Fruit fly (Drosophila melanogaster) whole organism, embryonic: ENCODE results near the gene MED15.
A peak's percentile ranks its signal among the peaks of the same experiment; 100 is the strongest.

ENCODE experiments used
- BEAF-32 ChIP-seq: fragments of 200-800 bp; sonication (Bioruptor generic); optimal IDR thresholded peaks from 3 replicates; lab custom pipeline; 2017; ENCODE audit warnings: missing biosample characterization, missing genetic modification characterization, mild to moderate bottlenecking, moderate library complexity, missing genetic modification reagents
- Bgb ChIP-seq: fragments of 200-800 bp; sonication (Bioruptor generic); IDR thresholded peaks from 2 replicates; pipeline ENCODE4 v1.3.6; 2022; ENCODE audit warnings: missing biosample characterization, missing genetic modification characterization; ENCODE audit not compliant: partially characterized antibody
- Bteb2 ChIP-seq: fragments of 200-800 bp; sonication (Bioruptor generic); optimal IDR thresholded peaks from 2 replicates; lab custom pipeline; 2016; ENCODE audit warnings: missing biosample characterization, missing genetic modification characterization
- CG10366 ChIP-seq: fragments of 200-800 bp; sonication (Bioruptor generic); IDR thresholded peaks from 2 replicates; pipeline ENCODE4 v1.3.6; 2022; ENCODE audit warnings: missing biosample characterization, missing genetic modification characterization
- CG13287 ChIP-seq: fragments of 200-800 bp; sonication (Bioruptor generic); IDR thresholded peaks from 2 replicates; pipeline ENCODE4 v1.3.6; 2022; ENCODE audit warnings: missing biosample characterization, missing genetic modification characterization; ENCODE audit not compliant: partially characterized antibody
- CG13624 ChIP-seq: fragments of 200-800 bp; sonication (Bioruptor generic); optimal IDR thresholded peaks from 2 replicates; lab custom pipeline; 2016; ENCODE audit warnings: missing biosample characterization, missing genetic modification characterization
- CG14710 ChIP-seq: fragments of 200-800 bp; sonication (Bioruptor generic); optimal IDR thresholded peaks from 3 replicates; lab custom pipeline; 2019; ENCODE audit warnings: missing biosample characterization, mild to moderate bottlenecking, missing genetic modification characterization, moderate library complexity
- CG14860 ChIP-seq: fragments of 200-800 bp; sonication (Bioruptor generic); IDR thresholded peaks from 3 replicates; pipeline ENCODE4 v1.3.6; 2022; ENCODE audit warnings: missing biosample characterization, missing genetic modification characterization; ENCODE audit not compliant: partially characterized antibody
- CG1602 ChIP-seq: fragments of 200-800 bp; sonication (Bioruptor generic); optimal IDR thresholded peaks from 3 replicates; lab custom pipeline; 2016; ENCODE audit warnings: missing biosample characterization, missing genetic modification characterization
- CG4360 ChIP-seq: fragments of 200-800 bp; sonication (Bioruptor generic); IDR thresholded peaks from 2 replicates; pipeline ENCODE4 v1.3.6; 2022; ENCODE audit warnings: missing biosample characterization, missing genetic modification characterization
- CG6791 ChIP-seq: fragments of 200-800 bp; sonication (Bioruptor generic); IDR thresholded peaks from 3 replicates; pipeline ENCODE4 v1.3.6; 2022; ENCODE audit warnings: missing biosample characterization, missing genetic modification characterization; ENCODE audit not compliant: partially characterized antibody
- CG7556 ChIP-seq: fragments of 200-800 bp; sonication (Bioruptor generic); optimal IDR thresholded peaks from 2 replicates; lab custom pipeline; 2017; ENCODE audit warnings: missing biosample characterization, mild to moderate bottlenecking, missing genetic modification characterization
- CG7963 ChIP-seq: fragments of 200-800 bp; sonication (Bioruptor generic); IDR thresholded peaks from 3 replicates; pipeline ENCODE4 v1.3.6; 2022; ENCODE audit warnings: missing biosample characterization, missing genetic modification characterization; ENCODE audit not compliant: partially characterized antibody
- CG9932 ChIP-seq: fragments of 200-800 bp; sonication (Bioruptor generic); IDR thresholded peaks from 2 replicates; pipeline ENCODE4 v1.3.6; 2022; ENCODE audit warnings: missing biosample characterization, missing genetic modification characterization
- CrebB ChIP-seq: fragments of 200-800 bp; sonication (Bioruptor generic); optimal IDR thresholded peaks from 3 replicates; lab custom pipeline; 2018; ENCODE audit warnings: missing biosample characterization, mild to moderate bottlenecking, missing genetic modification characterization
- D ChIP-seq, 2 experiments: fragments of 200-800 bp in 1 of 2; fragments of >200 bp in 1 of 2; sonication (Bioruptor generic) in 1 of 2; optimal IDR thresholded peaks; 2 replicates in 1 of 2; 3 replicates in 1 of 2; lab custom pipeline; 2017; ENCODE audit warnings: mild to moderate bottlenecking in 1 of 2, missing biosample characterization in 1 of 2, missing genetic modification characterization in 1 of 2, missing genetic modification reagents in 1 of 2
- E2f2 ChIP-seq: fragments of 200-800 bp; sonication (Bioruptor generic); IDR thresholded peaks from 2 replicates; pipeline ENCODE4 v1.3.6; 2022; ENCODE audit warnings: missing biosample characterization, missing genetic modification characterization
- HLH3B ChIP-seq: fragments of 200-800 bp; sonication (Bioruptor generic); IDR thresholded peaks from 2 replicates; pipeline ENCODE4 v1.3.6; 2022; ENCODE audit warnings: missing biosample characterization, missing genetic modification characterization
- Hsf ChIP-seq: fragments of 200-800 bp; sonication (Bioruptor generic); optimal IDR thresholded peaks from 3 replicates; lab custom pipeline; 2016; ENCODE audit warnings: missing biosample characterization, missing genetic modification characterization
- Mad ChIP-seq: fragments of 200-800 bp; sonication (Bioruptor generic); optimal IDR thresholded peaks from 2 replicates; lab custom pipeline; 2016; ENCODE audit warnings: missing biosample characterization, missing genetic modification characterization
- Med ChIP-seq: fragments of 200-800 bp; sonication (Bioruptor generic); peaks from one replicate; lab custom pipeline; 2016; ENCODE audit warnings: missing biosample characterization, missing genetic modification characterization, mild to moderate bottlenecking, inconsistent platforms, moderate library complexity
- NK7.1 ChIP-seq: fragments of 200-800 bp; sonication (Bioruptor generic); optimal IDR thresholded peaks from 3 replicates; lab custom pipeline; 2016; ENCODE audit warnings: missing biosample characterization, missing genetic modification characterization
- Nf-YA ChIP-seq: fragments of 200-800 bp; sonication (Bioruptor generic); IDR thresholded peaks from 2 replicates; pipeline ENCODE4 v1.3.6; 2022; ENCODE audit warnings: missing biosample characterization, missing genetic modification characterization
- Nf-YC ChIP-seq: fragments of 200-800 bp; optimal IDR thresholded peaks from 3 replicates; lab custom pipeline; 2019; ENCODE audit warnings: missing biosample characterization, mild to moderate bottlenecking, missing genetic modification characterization, moderate library complexity
- PHDP ChIP-seq: fragments of 200-800 bp; sonication (Bioruptor generic); optimal IDR thresholded peaks from 3 replicates; lab custom pipeline; 2018; ENCODE audit warnings: missing biosample characterization, mild to moderate bottlenecking, missing genetic modification characterization, moderate library complexity
- Six4 ChIP-seq: fragments of 200-800 bp; sonication (Bioruptor generic); optimal IDR thresholded peaks from 2 replicates; lab custom pipeline; 2016; ENCODE audit warnings: missing biosample characterization, missing genetic modification characterization
- Sox102F ChIP-seq: fragments of 200-800 bp; sonication (Bioruptor generic); optimal IDR thresholded peaks from 2 replicates; lab custom pipeline; 2018; ENCODE audit warnings: missing biosample characterization, mild to moderate bottlenecking, missing genetic modification characterization, moderate library complexity
- Ssrp ChIP-seq: fragments of 200-800 bp; sonication (Bioruptor generic); optimal IDR thresholded peaks from 2 replicates; lab custom pipeline; 2018; ENCODE audit warnings: missing biosample characterization, mild to moderate bottlenecking, missing genetic modification characterization, moderate library complexity
- abd-A ChIP-seq: fragments of 200-800 bp; sonication (Bioruptor generic); optimal IDR thresholded peaks from 3 replicates; lab custom pipeline; 2019; ENCODE audit warnings: missing biosample characterization, mild to moderate bottlenecking, missing genetic modification characterization, moderate library complexity
- ac ChIP-seq: fragments of 200-800 bp; sonication (Bioruptor generic); optimal IDR thresholded peaks from 3 replicates; lab custom pipeline; 2017; ENCODE audit warnings: missing biosample characterization, mild to moderate bottlenecking, missing genetic modification characterization
- btn ChIP-seq: fragments of 200-800 bp; sonication (Bioruptor generic); optimal IDR thresholded peaks from 2 replicates; lab custom pipeline; 2016; ENCODE audit warnings: missing biosample characterization, missing genetic modification characterization
- chif ChIP-seq, 2 experiments: fragments of 200-800 bp; sonication (Bioruptor generic); optimal IDR thresholded peaks; 3 replicates each; lab custom pipeline; 2016; ENCODE audit warnings: missing biosample characterization in 2 of 2, missing genetic modification characterization in 2 of 2
- fd3F ChIP-seq: fragments of 200-800 bp; sonication (Bioruptor generic); optimal IDR thresholded peaks from 2 replicates; lab custom pipeline; 2018; ENCODE audit warnings: missing biosample characterization, mild to moderate bottlenecking, missing genetic modification characterization, moderate library complexity
- fu2 ChIP-seq: fragments of 200-800 bp; sonication (Bioruptor generic); optimal IDR thresholded peaks from 2 replicates; lab custom pipeline; 2016; ENCODE audit warnings: missing biosample characterization, missing genetic modification characterization
- ind ChIP-seq: fragments of 200-800 bp; sonication (Bioruptor generic); optimal IDR thresholded peaks from 3 replicates; lab custom pipeline; 2016; ENCODE audit warnings: missing biosample characterization, missing genetic modification characterization
- kni ChIP-seq: fragments of 200-800 bp; sonication (Bioruptor generic); optimal IDR thresholded peaks from 3 replicates; lab custom pipeline; 2017; ENCODE audit warnings: mild to moderate bottlenecking, missing biosample characterization, missing genetic modification reagents, missing genetic modification characterization
- nerfin-2 ChIP-seq: fragments of 200-800 bp; sonication (Bioruptor generic); IDR thresholded peaks from 2 replicates; pipeline ENCODE4 v1.3.6; 2022; ENCODE audit warnings: missing biosample characterization, missing genetic modification characterization; ENCODE audit not compliant: partially characterized antibody
- p53 ChIP-seq: fragments of 200-800 bp; sonication (Bioruptor generic); optimal IDR thresholded peaks from 2 replicates; lab custom pipeline; 2016; ENCODE audit warnings: missing biosample characterization, missing genetic modification characterization
- pum ChIP-seq: fragments of 200-800 bp; sonication (Bioruptor generic); optimal IDR thresholded peaks from 2 replicates; lab custom pipeline; 2016; ENCODE audit warnings: missing biosample characterization, missing genetic modification characterization
- repo ChIP-seq: fragments of 200-800 bp; sonication (Bioruptor generic); optimal IDR thresholded peaks from 2 replicates; lab custom pipeline; 2016; ENCODE audit warnings: missing biosample characterization, missing genetic modification characterization
- ro ChIP-seq: fragments of 200-800 bp; sonication (Bioruptor generic); IDR thresholded peaks from 2 replicates; pipeline ENCODE4 v1.3.6; 2022; ENCODE audit warnings: missing biosample characterization, missing genetic modification characterization
- salm ChIP-seq: fragments of 200-800 bp; sonication (Bioruptor generic); optimal IDR thresholded peaks from 2 replicates; lab custom pipeline; 2018; ENCODE audit warnings: missing biosample characterization, mild to moderate bottlenecking, missing genetic modification characterization
- scrt ChIP-seq: fragments of 200-800 bp; sonication (Bioruptor generic); optimal IDR thresholded peaks from 2 replicates; lab custom pipeline; 2018; ENCODE audit warnings: missing biosample characterization, mild to moderate bottlenecking, missing genetic modification characterization, moderate library complexity
- slou ChIP-seq: fragments of 200-800 bp; sonication (Bioruptor generic); optimal IDR thresholded peaks from 3 replicates; lab custom pipeline; 2016; ENCODE audit warnings: missing biosample characterization, missing genetic modification characterization
- tin ChIP-seq: fragments of 200-800 bp; sonication (Bioruptor generic); optimal IDR thresholded peaks from 3 replicates; lab custom pipeline; 2016; ENCODE audit warnings: missing biosample characterization, missing genetic modification characterization
- yki ChIP-seq: fragments of >200 bp; optimal IDR thresholded peaks from 3 replicates; lab custom pipeline; 2018
- zen2 ChIP-seq: fragments of 200-800 bp; sonication (Bioruptor generic); IDR thresholded peaks from 3 replicates; pipeline ENCODE4 v1.3.6; 2022; ENCODE audit warnings: missing biosample characterization, missing genetic modification characterization; ENCODE audit not compliant: partially characterized antibody

Gene MED15

DNA sequence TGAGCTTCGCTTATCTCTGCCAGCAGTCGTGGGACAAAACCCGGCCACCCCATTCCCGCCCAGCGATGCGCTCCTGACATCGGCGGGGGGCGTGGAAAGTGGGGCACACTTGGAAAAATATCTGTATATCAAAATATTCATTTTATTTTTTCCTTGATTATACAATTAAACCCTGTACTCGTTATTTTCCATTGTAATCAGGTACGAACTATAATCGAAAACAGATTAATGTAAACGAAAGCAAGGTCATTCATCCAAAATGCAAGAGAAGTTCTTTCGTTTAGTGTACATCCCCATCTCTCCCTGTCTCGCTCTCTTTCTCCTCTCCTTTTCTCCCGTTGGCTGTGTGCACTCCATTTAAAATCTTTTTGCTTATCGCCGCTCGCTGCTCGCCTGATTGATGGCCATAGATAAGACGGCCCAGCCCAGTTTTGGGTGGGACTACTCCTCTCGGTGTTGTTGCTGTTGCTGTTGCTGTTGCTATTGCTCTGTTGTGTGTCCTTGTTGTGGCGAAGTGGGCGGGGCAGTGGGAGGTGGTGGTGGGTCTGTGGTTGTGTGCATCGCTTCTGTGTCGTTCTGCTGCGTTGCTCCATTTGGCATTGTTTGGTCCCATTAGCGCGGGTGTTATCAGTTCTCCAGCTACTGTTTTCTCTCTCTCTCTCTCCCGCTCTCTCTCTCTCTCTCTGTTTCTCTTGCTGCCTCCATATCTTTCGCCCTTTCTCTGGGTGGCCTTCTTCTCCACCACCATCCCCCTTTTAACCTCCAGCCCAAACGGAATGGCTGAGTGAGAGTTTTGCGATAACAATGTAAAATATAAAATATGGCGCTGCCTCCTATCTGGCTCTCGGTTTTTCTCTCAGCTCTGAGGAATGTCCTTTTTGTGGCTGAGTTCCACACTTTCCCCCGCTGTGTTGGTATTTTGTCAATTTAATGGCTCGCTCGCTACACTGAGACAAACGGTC lies 43.5 kb downstream of the MED15 start (continued):
- peak; percentile 72 to 80 for TF ChIP-seq chif (GFP tag; optimal IDR thresholded peaks at IDR 0.05; lab: Kevin White, UChicago)
- TF ChIP-seq fu2 (GFP tag; lab: Kevin White, UChicago): peak; percentile 45
- no peak for TF ChIP-seq btn (GFP tag; lab: Kevin White, UChicago)
- TF ChIP-seq CG6791: no peak
- no peak for TF ChIP-seq CG14860
- TF ChIP-seq p53 (GFP tag; lab: Kevin White, UChicago): no peak
- peak; percentile 32; the same call in 1 of the 2 replicates for TF ChIP-seq CG4360 (GFP tag; lab: Robert Waterston, UW)
- peak; percentile 5 for TF ChIP-seq yki
- TF ChIP-seq Nf-YC: peak; percentile 90
- TF ChIP-seq Sox102F (GFP tag; lab: Kevin White, UChicago): peak; percentile 89
- peak; percentile 74 for TF ChIP-seq abd-A
- peak; percentile 73 for TF ChIP-seq scrt
- TF ChIP-seq ind: peak; percentile 77
- peak; percentile 31 for TF ChIP-seq slou (GFP tag; lab: Kevin White, UChicago)
- TF ChIP-seq Nf-YA: peak; percentile 26; the same call in 1 of the 2 replicates
- peak; percentile 44; the same call in 1 of the 2 replicates for TF ChIP-seq E2f2 (GFP tag; lab: Robert Waterston, UW)
- no peak for TF ChIP-seq D (optimal IDR thresholded peaks at IDR 0.05; lab: Kevin White, UChicago)
- peak; percentile 80 for TF ChIP-seq D (GFP tag; optimal IDR thresholded peaks at IDR 0.05; lab: Kevin White, UChicago)
- TF ChIP-seq CG9932 (GFP tag; lab: Robert Waterston, UW): peak; percentile 53
- peak; percentile 49 for TF ChIP-seq CrebB (tag; lab: Kevin White, UChicago)
- peak; percentile 74 for TF ChIP-seq salm (tag; lab: Kevin White, UChicago)
- TF ChIP-seq NK7.1 (GFP tag; lab: Kevin White, UChicago): no peak
- peak; percentile 71 for TF ChIP-seq Hsf (GFP tag; lab: Kevin White, UChicago)
- TF ChIP-seq kni (GFP tag; lab: Kevin White, UChicago): peak; percentile 2
- TF ChIP-seq CG14710 (tag; lab: Kevin White, UChicago): peak; percentile 78
- peak; percentile 50 for TF ChIP-seq pum (GFP tag; lab: Kevin White, UChicago)
- TF ChIP-seq CG1602 (GFP tag; lab: Kevin White, UChicago): peak; percentile 65
- TF ChIP-seq ac: no peak
- TF ChIP-seq nerfin-2 (GFP tag; lab: Robert Waterston, UW): no peak
- TF ChIP-seq CG7963 (GFP tag; lab: Robert Waterston, UW): no peak
- peak; percentile 73 for TF ChIP-seq CG10366 (GFP tag; lab: Robert Waterston, UW)
- TF ChIP-seq Six4 (GFP tag; lab: Kevin White, UChicago): peak; percentile 67
- peak; percentile 63 for TF ChIP-seq HLH3B (GFP tag; lab: Robert Waterston, UW)
- peak; percentile 69 for TF ChIP-seq tin (GFP tag; lab: Kevin White, UChicago)
- TF ChIP-seq Ssrp (tag; lab: Kevin White, UChicago): peak; percentile 76
- no peak for TF ChIP-seq CG13287 (GFP tag; lab: Robert Waterston, UW)
- peak; percentile 19 for TF ChIP-seq CG13624
- TF ChIP-seq CG7556 (GFP tag; lab: Kevin White, UChicago): peak; percentile 80
- no peak for TF ChIP-seq repo
- peak; percentile 85 for TF ChIP-seq PHDP (tag; lab: Kevin White, UChicago)
- TF ChIP-seq Mad (GFP tag; lab: Kevin White, UChicago): peak; percentile 47
- no peak for TF ChIP-seq BEAF-32 (GFP tag; lab: Kevin White, UChicago)
- no peak for TF ChIP-seq zen2 (GFP tag; lab: Robert Waterston, UW)
- no peak for TF ChIP-seq Bgb
- peak; percentile 26 for TF ChIP-seq fd3F (GFP tag; lab: Kevin White, UChicago)
- peak; percentile 93 for TF ChIP-seq Med
- TF ChIP-seq Bteb2 (GFP tag; lab: Kevin White, UChicago): peak; percentile 22
- TF ChIP-seq ro (GFP tag; lab: Robert Waterston, UW): no peak
